Fruit fly (Drosophila melanogaster) whole organism, wandering third instar larva: ENCODE data around the gene CG15040.

Source experiments
- Abd-B ChIP-seq: fragments of >200 bp; optimal IDR thresholded peaks from 2 replicates; lab custom pipeline; 2017; ENCODE audit warnings: missing biosample characterization, missing genetic modification characterization
- Rel ChIP-seq, 2 experiments: fragments of 200-800 bp; sonication (Bioruptor generic) in 1 of 2; optimal IDR thresholded peaks; 2 replicates in 1 of 2; 3 replicates in 1 of 2; lab custom pipeline; 2016 to 2019; ENCODE audit warnings: mild to moderate bottlenecking in 2 of 2, missing biosample characterization in 2 of 2, missing genetic modification characterization in 2 of 2, moderate library complexity in 1 of 2
- pan ChIP-seq: fragments of >200 bp; optimal IDR thresholded peaks from 2 replicates; lab custom pipeline; 2017

DNA sequence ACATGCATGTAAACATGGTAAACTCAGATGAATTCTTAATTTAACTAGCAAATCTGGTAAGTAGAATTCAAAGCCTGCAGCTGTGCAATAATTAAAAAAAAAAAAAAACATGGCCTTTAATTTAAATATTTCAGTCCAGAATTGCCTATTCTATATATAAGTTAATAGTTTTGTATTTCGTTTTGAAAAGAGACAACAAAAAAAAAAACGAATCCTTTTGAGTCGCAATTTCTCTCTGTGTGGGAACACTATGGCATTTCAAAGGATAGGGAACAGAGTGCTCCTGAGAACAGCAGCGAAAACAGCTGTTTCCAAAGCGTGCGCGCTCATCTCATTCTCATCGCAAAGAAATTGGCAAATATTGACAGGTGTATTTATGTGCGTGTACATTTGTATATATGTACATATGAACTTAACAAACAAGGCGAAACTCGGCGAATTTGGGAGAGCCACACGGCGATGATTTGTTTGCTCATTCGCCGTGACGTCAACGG lies 28.4 kb upstream of the CG15040 start:
- no peak for TF ChIP-seq pan (lab: Kevin White, UChicago)
- no peak for TF ChIP-seq Rel (GFP tag; optimal IDR thresholded peaks at IDR 0.05; lab: Kevin White, UChicago)
- peak; percentile 35 for TF ChIP-seq Rel (tag; optimal IDR thresholded peaks at IDR 0.05; lab: Kevin White, UChicago)
- TF ChIP-seq Abd-B (GFP tag; lab: Kevin White, UChicago), result no peak
